Fruit fly (Drosophila melanogaster): ENCODE measurements around the gene CtsB.

The CtsB gene

DNA sequence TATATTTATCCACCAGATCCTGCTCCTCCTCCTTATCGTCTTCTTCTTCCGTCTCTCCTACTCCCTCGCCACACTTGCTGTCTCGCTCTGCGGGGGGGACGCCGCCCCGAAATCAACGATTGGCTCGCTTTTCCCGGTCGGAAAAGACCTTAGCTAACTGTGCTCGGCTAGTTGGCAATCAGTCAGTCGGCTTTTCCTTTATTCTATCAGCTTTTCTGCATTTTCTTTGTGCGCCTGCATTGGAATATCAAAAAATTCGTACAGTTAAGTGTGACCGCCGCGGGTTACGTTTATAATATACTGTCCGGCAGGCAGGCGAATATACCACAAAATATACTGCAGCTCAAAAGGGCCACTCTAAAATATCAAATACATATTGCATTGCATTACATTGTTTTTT lies 48.1 kb upstream of the CtsB start, which contains the start of gene jub (continued):
- TF ChIP-seq fd102C (GFP tag; optimal IDR thresholded peaks at IDR 0.05) = no peak
- TF ChIP-seq CG1529 (GFP tag; optimal IDR thresholded peaks at IDR 0.05) = no peak
- TF ChIP-seq CG9876 (GFP tag; optimal IDR thresholded peaks at IDR 0.05) = no peak
- TF ChIP-seq dmrt99B (tag; optimal IDR thresholded peaks at IDR 0.05) = no peak
- no peak for TF ChIP-seq CG18476 (GFP tag; optimal IDR thresholded peaks at IDR 0.05)
- TF ChIP-seq CG10959 (GFP tag; IDR thresholded peaks at IDR 0.05) = no peak
- no peak for TF ChIP-seq Antp (GFP tag; optimal IDR thresholded peaks at IDR 0.05)
- TF ChIP-seq Neu2 (GFP tag; optimal IDR thresholded peaks at IDR 0.05; ENCODE audit: borderline replicate concordance) = no peak
- TF ChIP-seq gt (GFP tag; IDR thresholded peaks at IDR 0.05) = no peak
- TF ChIP-seq gcm2 (GFP tag; optimal IDR thresholded peaks at IDR 0.05) = no peak
- TF ChIP-seq gro (GFP tag; optimal IDR thresholded peaks at IDR 0.05) = no peak
- no peak for TF ChIP-seq ranshi (GFP tag; IDR thresholded peaks at IDR 0.05)
- peak; percentile 87 for TF ChIP-seq sug (tag; optimal IDR thresholded peaks at IDR 0.05)
- no peak for TF ChIP-seq trh (GFP tag; optimal IDR thresholded peaks at IDR 0.05)
- no peak for TF ChIP-seq tap (tag; optimal IDR thresholded peaks at IDR 0.05)
- TF ChIP-seq croc (GFP tag; conservative IDR thresholded peaks at IDR 0.05) = no peak
- TF ChIP-seq CG9727 (GFP tag; optimal IDR thresholded peaks at IDR 0.05) = no peak
- no peak for TF ChIP-seq hkb (optimal IDR thresholded peaks at IDR 0.05)
- TF ChIP-seq hkb (GFP tag; IDR thresholded peaks at IDR 0.05) = no peak
- no peak for TF ChIP-seq Lhr (GFP tag; optimal IDR thresholded peaks at IDR 0.05)
- no peak for TF ChIP-seq CG7357 (GFP tag; IDR thresholded peaks at IDR 0.05)
- TF ChIP-seq p53 (GFP tag; optimal IDR thresholded peaks at IDR 0.05) = no peak
- no peak for TF ChIP-seq Jarid2 (GFP tag; optimal IDR thresholded peaks at IDR 0.05)
- TF ChIP-seq Chrac-16 (GFP tag; optimal IDR thresholded peaks at IDR 0.05) = no peak
- TF ChIP-seq CG15073 (GFP tag; optimal IDR thresholded peaks at IDR 0.05) = no peak
- TF ChIP-seq Dbx (GFP tag; IDR thresholded peaks at IDR 0.05) = no peak
- no peak for TF ChIP-seq unpg (GFP tag; optimal IDR thresholded peaks at IDR 0.05)
- TF ChIP-seq CG13424 (tag; optimal IDR thresholded peaks at IDR 0.05) = no peak
- peak; percentile 85 for TF ChIP-seq stwl (tag; optimal IDR thresholded peaks at IDR 0.05)
- no peak for TF ChIP-seq CG16813 (GFP tag; IDR thresholded peaks at IDR 0.05; ENCODE audit: partially characterized antibody)
- peak; percentile 38 for TF ChIP-seq Scr (GFP tag; IDR thresholded peaks at IDR 0.05; ENCODE audit: partially characterized antibody)
- TF ChIP-seq yki (optimal IDR thresholded peaks at IDR 0.05) = no peak
- no peak for TF ChIP-seq CG8290 (GFP tag; optimal IDR thresholded peaks at IDR 0.05)
- TF ChIP-seq CG8290 (tag; optimal IDR thresholded peaks at IDR 0.05) = no peak
- TF ChIP-seq CG14965 (GFP tag; optimal IDR thresholded peaks at IDR 0.05; ENCODE audit: borderline replicate concordance) = no peak
- no peak for TF ChIP-seq CG34224 (GFP tag; IDR thresholded peaks at IDR 0.05; ENCODE audit: partially characterized antibody)
- TF ChIP-seq fd64A (GFP tag; optimal IDR thresholded peaks at IDR 0.05) = no peak
- TF ChIP-seq CTCF (GFP tag; optimal IDR thresholded peaks at IDR 0.05) = no peak
- peak; percentile 84 for TF ChIP-seq CG1832 (GFP tag; optimal IDR thresholded peaks at IDR 0.05)
- TF ChIP-seq lmd (GFP tag; IDR thresholded peaks at IDR 0.05) = no peak
- no peak for TF ChIP-seq CG6683 (GFP tag; optimal IDR thresholded peaks at IDR 0.05)
- TF ChIP-seq hbn (GFP tag; IDR thresholded peaks at IDR 0.05; ENCODE audit: partially characterized antibody) = no peak
- TF ChIP-seq Oli (tag; optimal IDR thresholded peaks at IDR 0.05) = no peak
- TF ChIP-seq CG11695 (GFP tag; IDR thresholded peaks at IDR 0.05) = no peak
- no peak for TF ChIP-seq tio (GFP tag; optimal IDR thresholded peaks at IDR 0.05)
- TF ChIP-seq sens-2 (GFP tag; IDR thresholded peaks at IDR 0.05) = no peak
- no peak for TF ChIP-seq B-H2 (GFP tag; optimal IDR thresholded peaks at IDR 0.05)
- TF ChIP-seq ac (GFP tag; optimal IDR thresholded peaks at IDR 0.05) = no peak
- TF ChIP-seq Dref (GFP tag; IDR thresholded peaks at IDR 0.05) = no peak
- no peak for TF ChIP-seq ATbp (GFP tag; optimal IDR thresholded peaks at IDR 0.05)
- no peak for TF ChIP-seq dpn (GFP tag; optimal IDR thresholded peaks at IDR 0.05)
- TF ChIP-seq D (optimal IDR thresholded peaks at IDR 0.05) = no peak
- TF ChIP-seq D (GFP tag; optimal IDR thresholded peaks at IDR 0.05) = no peak
- no peak for TF ChIP-seq maf-S (GFP tag; optimal IDR thresholded peaks at IDR 0.05)
